Fruit fly (Drosophila melanogaster): ENCODE measurements around the gene eIF5B.

Gene eIF5B

DNA sequence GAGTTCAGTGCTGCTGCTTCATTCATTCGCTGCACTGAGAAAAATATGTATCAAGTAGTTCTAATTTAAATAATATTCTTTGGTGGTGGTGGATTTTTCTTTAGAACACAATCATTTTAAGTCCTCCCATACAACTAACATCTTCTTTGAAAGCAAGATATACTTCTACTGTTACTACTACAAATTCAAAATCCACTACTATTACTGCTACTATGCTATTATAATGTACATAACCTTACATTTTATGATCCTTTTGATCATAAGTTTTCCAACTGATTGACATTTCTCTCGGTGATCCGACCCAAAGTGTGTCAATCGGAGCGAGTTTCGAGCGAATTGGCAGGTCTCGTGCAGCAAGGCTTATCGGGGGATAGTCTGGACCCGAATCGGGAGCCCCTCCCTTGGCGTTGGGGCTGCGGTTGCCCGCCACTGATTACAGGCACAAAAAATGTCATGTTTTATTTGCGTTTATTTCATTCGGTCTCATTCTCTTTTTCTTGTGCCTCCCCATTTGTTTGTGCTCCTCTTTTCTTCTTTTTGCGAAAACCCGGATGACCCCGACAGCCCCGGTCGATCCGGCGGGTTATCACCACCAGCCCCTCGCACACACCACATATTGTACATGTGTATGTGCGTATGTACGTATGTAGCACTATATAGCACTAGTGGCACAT, 61.4 kb downstream of the eIF5B start (continued):
- TF ChIP-seq nmo (GFP tag; optimal IDR thresholded peaks at IDR 0.05): peak; percentile 18
- no peak for TF ChIP-seq aop (GFP tag; IDR thresholded peaks at IDR 0.05)
- TF ChIP-seq oc (tag; optimal IDR thresholded peaks at IDR 0.05): no peak
- no peak for TF ChIP-seq ems (GFP tag; optimal IDR thresholded peaks at IDR 0.05)
- no peak for TF ChIP-seq Dp (GFP tag; optimal IDR thresholded peaks at IDR 0.05)
- peak; percentile 62 for TF ChIP-seq Drgx (GFP tag; IDR thresholded peaks at IDR 0.05)
- TF ChIP-seq shn (GFP tag; optimal IDR thresholded peaks at IDR 0.05): no peak
- TF ChIP-seq CG4360 (GFP tag; IDR thresholded peaks at IDR 0.05): no peak
- TF ChIP-seq CG10654 (GFP tag; optimal IDR thresholded peaks at IDR 0.05): no peak
- no peak for TF ChIP-seq repo (GFP tag; optimal IDR thresholded peaks at IDR 0.05)
- peak; percentile 13 for TF ChIP-seq CG17829 (tag; optimal IDR thresholded peaks at IDR 0.05)
- no peak for TF ChIP-seq wdn (GFP tag; IDR thresholded peaks at IDR 0.05)
- TF ChIP-seq lola (GFP tag; optimal IDR thresholded peaks at IDR 0.05): peak in 1 of 3 experiments; percentile 6
- TF ChIP-seq CG8089 (GFP tag; optimal IDR thresholded peaks at IDR 0.05): no peak
- TF ChIP-seq HLHmδ (GFP tag; optimal IDR thresholded peaks at IDR 0.05): no peak
- no peak for TF ChIP-seq seq (GFP tag; IDR thresholded peaks at IDR 0.05)
- TF ChIP-seq Hr51 (GFP tag; optimal IDR thresholded peaks at IDR 0.05): no peak
- no peak for TF ChIP-seq D (optimal IDR thresholded peaks at IDR 0.05)
- no peak for TF ChIP-seq D (GFP tag; optimal IDR thresholded peaks at IDR 0.05)
- TF ChIP-seq CG11398 (GFP tag; optimal IDR thresholded peaks at IDR 0.05): no peak
- TF ChIP-seq CG7372 (GFP tag; IDR thresholded peaks at IDR 0.05): no peak
- TF ChIP-seq ewg (GFP tag; optimal IDR thresholded peaks at IDR 0.05): no peak
- no peak for TF ChIP-seq CG11085 (GFP tag; IDR thresholded peaks at IDR 0.05)
- TF ChIP-seq cwo (GFP tag; optimal IDR thresholded peaks at IDR 0.05): peak; percentile 20
- TF ChIP-seq trem (tag; optimal IDR thresholded peaks at IDR 0.05): peak; percentile 68
- TF ChIP-seq salm (tag; optimal IDR thresholded peaks at IDR 0.05): no peak
- TF ChIP-seq HmgD (GFP tag; optimal IDR thresholded peaks at IDR 0.05): no peak
- TF ChIP-seq CG30403 (GFP tag; optimal IDR thresholded peaks at IDR 0.05): peak; percentile 21
- no peak for TF ChIP-seq CG15601 (tag; optimal IDR thresholded peaks at IDR 0.05)
- TF ChIP-seq CG31224 (GFP tag; IDR thresholded peaks at IDR 0.05): no peak
- TF ChIP-seq klu (GFP tag; IDR thresholded peaks at IDR 0.05): no peak
- TF ChIP-seq YL-1 (GFP tag; optimal IDR thresholded peaks at IDR 0.05): no peak
- peak; percentile 6 for TF ChIP-seq zf30C (GFP tag; optimal IDR thresholded peaks at IDR 0.05)
- TF ChIP-seq bcd (GFP tag; optimal IDR thresholded peaks at IDR 0.05): no peak
- TF ChIP-seq CG13287 (GFP tag; IDR thresholded peaks at IDR 0.05; ENCODE audit: partially characterized antibody): no peak
- TF ChIP-seq ranshi (GFP tag; IDR thresholded peaks at IDR 0.05): no peak
- no peak for TF ChIP-seq amos (GFP tag; IDR thresholded peaks at IDR 0.05; ENCODE audit: partially characterized antibody)
- no peak for TF ChIP-seq schlank (tag; optimal IDR thresholded peaks at IDR 0.05)
- TF ChIP-seq Poxn (GFP tag; IDR thresholded peaks at IDR 0.05): no peak
- no peak for TF ChIP-seq sqz (GFP tag; optimal IDR thresholded peaks at IDR 0.05)
- no peak for TF ChIP-seq so (GFP tag; IDR thresholded peaks at IDR 0.05)
- no peak for TF ChIP-seq CG7839 (tag; optimal IDR thresholded peaks at IDR 0.05)
- no peak for TF ChIP-seq Mes4 (GFP tag; optimal IDR thresholded peaks at IDR 0.05)
- TF ChIP-seq CG6683 (GFP tag; optimal IDR thresholded peaks at IDR 0.05): no peak
- no peak for TF ChIP-seq CG11247 (GFP tag; IDR thresholded peaks at IDR 0.05)
- no peak for TF ChIP-seq CG16813 (GFP tag; IDR thresholded peaks at IDR 0.05; ENCODE audit: partially characterized antibody)
- TF ChIP-seq CG15073 (GFP tag; optimal IDR thresholded peaks at IDR 0.05): no peak
- TF ChIP-seq fd64A (GFP tag; optimal IDR thresholded peaks at IDR 0.05): no peak
- TF ChIP-seq slbo (GFP tag; IDR thresholded peaks at IDR 0.05): no peak
- TF ChIP-seq peb (GFP tag; IDR thresholded peaks at IDR 0.05): no peak
- TF ChIP-seq CG18764 (GFP tag; optimal IDR thresholded peaks at IDR 0.05): no peak
